Worm (Caenorhabditis elegans) whole organism, early embryonic: Measurements from ENCODE around the gene F11A5.16.

Source experiments
- B0310.2 ChIP-seq: sonication (generic microtip); optimal IDR thresholded peaks from 2 replicates; lab custom pipeline; 2016; ENCODE audit warnings: mild to moderate bottlenecking, missing genetic modification characterization, missing compliant biosample characterization
- F13C5.2 ChIP-seq: sonication (generic microtip); optimal IDR thresholded peaks from 2 replicates; lab custom pipeline; 2017; ENCODE audit warnings: mild to moderate bottlenecking, missing genetic modification characterization, inconsistent platforms, missing compliant biosample characterization
- aly-1 ChIP-seq: sonication (generic microtip); optimal IDR thresholded peaks from 2 replicates; lab custom pipeline; 2016; ENCODE audit warnings: missing genetic modification characterization, missing compliant biosample characterization
- ama-1 ChIP-seq: fragments of 150-350 bp; optimal IDR thresholded peaks from 2 replicates; lab custom pipeline; 2014
- ceh-13 ChIP-seq: fragments of 200-800 bp; sonication (Bioruptor generic); optimal IDR thresholded peaks from 2 replicates; lab custom pipeline; 2018; ENCODE audit warnings: mild to moderate bottlenecking, missing genetic modification characterization, missing compliant biosample characterization
- ceh-36 ChIP-seq: sonication (generic microtip); optimal IDR thresholded peaks from 2 replicates; lab custom pipeline; 2016; ENCODE audit warnings: missing genetic modification characterization, inconsistent platforms, missing compliant biosample characterization
- ets-7 ChIP-seq: sonication (generic microtip); optimal IDR thresholded peaks from 2 replicates; lab custom pipeline; 2016; ENCODE audit warnings: missing genotype, missing genetic modification characterization, missing compliant biosample characterization
- flt-1 ChIP-seq: fragments of 200-800 bp; sonication (Bioruptor generic); IDR thresholded peaks from 2 replicates; pipeline ENCODE4 v1.3.6; 2022; ENCODE audit warnings: missing genetic modification characterization, missing compliant biosample characterization
- hmbx-1 ChIP-seq: sonication (generic microtip); optimal IDR thresholded peaks from 2 replicates; lab custom pipeline; 2016; ENCODE audit warnings: mild to moderate bottlenecking, missing genetic modification characterization, missing compliant biosample characterization
- hmg-4 ChIP-seq: fragments of 200-800 bp; sonication (Bioruptor generic); optimal IDR thresholded peaks from 2 replicates; lab custom pipeline; 2018; ENCODE audit warnings: mild to moderate bottlenecking, missing genetic modification characterization, missing compliant biosample characterization
- hnd-1 ChIP-seq: sonication (generic microtip); optimal IDR thresholded peaks from 2 replicates; lab custom pipeline; 2016; ENCODE audit warnings: missing genetic modification characterization, missing compliant biosample characterization
- pes-1 ChIP-seq: fragments of 200-800 bp; sonication (Bioruptor generic); IDR thresholded peaks from 2 replicates; pipeline ENCODE4 v1.3.6; 2022; ENCODE audit warnings: missing genetic modification reagents, missing genetic modification characterization, missing compliant biosample characterization
- scrt-1 ChIP-seq: fragments of 200-800 bp; sonication (Bioruptor generic); IDR thresholded peaks from 2 replicates; pipeline ENCODE4 v1.3.6; 2022; ENCODE audit warnings: missing genetic modification characterization, missing compliant biosample characterization
- sea-1 ChIP-seq: fragments of 200-800 bp; sonication (Bioruptor generic); conservative IDR thresholded peaks from 2 replicates; pipeline ENCODE4 v1.3.6; 2022; ENCODE audit warnings: missing genetic modification characterization, missing compliant biosample characterization
- tbx-11 ChIP-seq: fragments of 200-800 bp; sonication (Bioruptor generic); IDR thresholded peaks from 2 replicates; pipeline ENCODE4 v1.3.6; 2022; ENCODE audit warnings: missing genetic modification characterization, missing compliant biosample characterization
- tbx-37 ChIP-seq: fragments of 200-800 bp; sonication (Bioruptor generic); conservative IDR thresholded peaks from 2 replicates; pipeline ENCODE4 v1.3.6; 2022; ENCODE audit warnings: missing genetic modification reagents, missing genetic modification characterization, missing compliant biosample characterization
- tra-4 ChIP-seq: sonication (generic microtip); optimal IDR thresholded peaks from 2 replicates; lab custom pipeline; 2017; ENCODE audit warnings: missing genetic modification characterization, missing compliant biosample characterization

F11A5.16 gene

ce11 chrV:16210257-16211002, at the start of gene F11A5.16:
Gene F11A5.16, plus strand, starts transcription at chrV:16210952.
- TF ChIP-seq hnd-1 (no peak), tra-4 (tag; lab: Kevin White, UChicago) (no peak), aly-1 (tag; lab: Kevin White, UChicago) (no peak), scrt-1 (GFP tag; lab: Robert Waterston, UW) (no peak), flt-1 (GFP tag; lab: Robert Waterston, UW) (no peak), ceh-13 (no peak), hmg-4 (GFP tag; lab: Kevin White, UChicago) (no peak), B0310.2 (tag; lab: Kevin White, UChicago) (no peak), hmbx-1 (tag; lab: Kevin White, UChicago) (no peak), ets-7 (tag; lab: Kevin White, UChicago) (no peak), ceh-36 (tag; lab: Kevin White, UChicago) (no peak), tbx-11 (GFP tag; lab: Robert Waterston, UW) (no peak), tbx-37 (GFP tag; lab: Robert Waterston, UW) (no peak), sea-1 (GFP tag; lab: Robert Waterston, UW) (no peak), pes-1 (GFP tag; lab: Robert Waterston, UW) (no peak), F13C5.2 (tag; lab: Kevin White, UChicago) (no peak), ama-1 (lab: Kevin White, UChicago) (no peak)

ce11 chrV:16162124-16162735, 48.5 kb upstream of the F11A5.16 start, which contains the start of the genes str-109 and F10A3.11:
Gene str-109, minus strand, starts transcription at chrV:16162224.
Gene F10A3.11, plus strand, starts transcription at chrV:16162685.
- no peak for TF ChIP-seq ama-1 (lab: Kevin White, UChicago)
- no peak for TF ChIP-seq sea-1 (GFP tag; lab: Robert Waterston, UW)
- no peak for TF ChIP-seq hmg-4 (GFP tag; lab: Kevin White, UChicago)
- TF ChIP-seq tra-4 (tag; lab: Kevin White, UChicago) = no peak
- no peak for TF ChIP-seq aly-1 (tag; lab: Kevin White, UChicago)
- TF ChIP-seq pes-1 (GFP tag; lab: Robert Waterston, UW) = no peak
- no peak for TF ChIP-seq scrt-1 (GFP tag; lab: Robert Waterston, UW)
- no peak for TF ChIP-seq hnd-1
- TF ChIP-seq ceh-36 (tag; lab: Kevin White, UChicago) = no peak
- no peak for TF ChIP-seq ceh-13
- no peak for TF ChIP-seq flt-1 (GFP tag; lab: Robert Waterston, UW)
- TF ChIP-seq F13C5.2 (tag; lab: Kevin White, UChicago) = no peak
- TF ChIP-seq tbx-37 (GFP tag; lab: Robert Waterston, UW) = no peak

ce11 chrV:16163719-16164118, 47.0 kb upstream of the F11A5.16 start, which contains the start of gene F10A3.12:
Gene F10A3.12, plus strand, starts transcription at chrV:16164019.
- TF ChIP-seq ama-1 (lab: Kevin White, UChicago) (no peak), hmbx-1 (tag; lab: Kevin White, UChicago) (no peak), flt-1 (GFP tag; lab: Robert Waterston, UW) (no peak), tbx-11 (GFP tag; lab: Robert Waterston, UW) (no peak)

ce11 chrV:16165936-16166335, 44.8 kb upstream of the F11A5.16 start, which contains the start of gene str-108:
Gene str-108, plus strand, starts transcription at chrV:16166236.
- no peak for TF ChIP-seq ets-7 (tag; lab: Kevin White, UChicago)
- no peak for TF ChIP-seq tbx-37 (GFP tag; lab: Robert Waterston, UW)
- no peak for TF ChIP-seq tra-4 (tag; lab: Kevin White, UChicago)

- no peak for TF ChIP-seq sea-1 (GFP tag; lab: Robert Waterston, UW)
- TF ChIP-seq hnd-1 = no peak
- TF ChIP-seq ceh-36 (tag; lab: Kevin White, UChicago) = no peak
- no peak for TF ChIP-seq pes-1 (GFP tag; lab: Robert Waterston, UW)
- TF ChIP-seq tbx-11 (GFP tag; lab: Robert Waterston, UW) = no peak
- TF ChIP-seq ceh-13 = no peak
- TF ChIP-seq hmg-4 (GFP tag; lab: Kevin White, UChicago) = no peak
- TF ChIP-seq ama-1 (lab: Kevin White, UChicago) = no peak
- no peak for TF ChIP-seq F13C5.2 (tag; lab: Kevin White, UChicago)
- no peak for TF ChIP-seq scrt-1 (GFP tag; lab: Robert Waterston, UW)
- TF ChIP-seq hmbx-1 (tag; lab: Kevin White, UChicago) = no peak
- no peak for TF ChIP-seq flt-1 (GFP tag; lab: Robert Waterston, UW)
- TF ChIP-seq tbx-37 (GFP tag; lab: Robert Waterston, UW) = no peak
- no peak for TF ChIP-seq B0310.2 (tag; lab: Kevin White, UChicago)
- no peak for TF ChIP-seq ets-7 (tag; lab: Kevin White, UChicago)
- TF ChIP-seq aly-1 (tag; lab: Kevin White, UChicago) = no peak
- TF ChIP-seq tra-4 (tag; lab: Kevin White, UChicago) = no peak
These were observed 41.7 kb upstream of the F11A5.16 start, which contains the start of gene str-111 for ce11 chrV:16169026-16169425. Gene str-111, minus strand, starts transcription at chrV:16169126.

ce11 chrV:16171721-16172120, 39.0 kb upstream of the F11A5.16 start, which contains the start of gene K05D4.9:
Gene K05D4.9, minus strand, starts transcription at chrV:16171821.
- TF ChIP-seq ceh-13 (no peak), hmg-4 (GFP tag; lab: Kevin White, UChicago) (no peak), tbx-37 (GFP tag; lab: Robert Waterston, UW) (no peak), ets-7 (tag; lab: Kevin White, UChicago) (no peak), B0310.2 (tag; lab: Kevin White, UChicago) (no peak), tbx-11 (GFP tag; lab: Robert Waterston, UW) (no peak), F13C5.2 (tag; lab: Kevin White, UChicago) (no peak), tra-4 (tag; lab: Kevin White, UChicago) (no peak), flt-1 (GFP tag; lab: Robert Waterston, UW) (no peak), scrt-1 (GFP tag; lab: Robert Waterston, UW) (no peak), ceh-36 (tag; lab: Kevin White, UChicago) (no peak)
